Worm (Caenorhabditis elegans) whole organism, late embryonic: ENCODE measurements around the gene sri-45.

ENCODE experiments used
- ama-1 ChIP-seq: fragments of 150-350 bp; optimal IDR thresholded peaks from 2 replicates; lab custom pipeline; 2014
- ceh-48 ChIP-seq: sonication (generic microtip); optimal IDR thresholded peaks from 2 replicates; lab custom pipeline; 2016; ENCODE audit warnings: missing genetic modification characterization, inconsistent platforms, missing compliant biosample characterization
- elt-2 ChIP-seq: sonication (generic microtip); optimal IDR thresholded peaks from 2 replicates; lab custom pipeline; 2016; ENCODE audit warnings: missing genetic modification reagents, missing genetic modification characterization, missing compliant biosample characterization
- fkh-10 ChIP-seq: fragments of 150-350 bp; optimal IDR thresholded peaks from 2 replicates; lab custom pipeline; 2014; ENCODE audit warnings: missing biosample characterization, missing genetic modification reagents, missing genetic modification characterization
- gmeb-2 ChIP-seq: sonication (generic microtip); optimal IDR thresholded peaks from 2 replicates; lab custom pipeline; 2016; ENCODE audit warnings: missing genetic modification characterization, inconsistent platforms, missing compliant biosample characterization
- pha-4 ChIP-seq: fragments of 150-350 bp; optimal IDR thresholded peaks from 2 replicates; lab custom pipeline; 2018; ENCODE audit warnings: missing biosample characterization, missing genetic modification reagents, missing genetic modification characterization
- rnt-1 ChIP-seq: sonication (generic microtip); optimal IDR thresholded peaks from 2 replicates; lab custom pipeline; 2016; ENCODE audit warnings: missing genetic modification characterization, missing compliant biosample characterization
- sox-4 ChIP-seq: sonication (generic microtip); optimal IDR thresholded peaks from 2 replicates; lab custom pipeline; 2017; ENCODE audit warnings: mild to moderate bottlenecking, missing genetic modification characterization, inconsistent platforms, missing compliant biosample characterization
- syd-9 ChIP-seq: sonication (generic microtip); optimal IDR thresholded peaks from 2 replicates; lab custom pipeline; 2016; ENCODE audit warnings: mild to moderate bottlenecking, missing genetic modification characterization, moderate library complexity, missing compliant biosample characterization
- tbx-2 ChIP-seq: sonication (generic microtip); optimal IDR thresholded peaks from 2 replicates; lab custom pipeline; 2016; ENCODE audit warnings: missing genetic modification characterization, missing compliant biosample characterization

- no peak for TF ChIP-seq gmeb-2
- no peak for TF ChIP-seq ceh-48 (tag; lab: Kevin White, UChicago)
- TF ChIP-seq ama-1 (lab: Kevin White, UChicago): no peak
- no peak for TF ChIP-seq fkh-10
- TF ChIP-seq sox-4 (tag; lab: Kevin White, UChicago): no peak
- TF ChIP-seq tbx-2: no peak
- no peak for TF ChIP-seq rnt-1
- no peak for TF ChIP-seq elt-2
- TF ChIP-seq pha-4: no peak
- no peak for TF ChIP-seq syd-9 (tag; lab: Kevin White, UChicago)
Measured at ce11 chrII:671025-671424, 9.4 kb upstream of the sri-45 start, which contains the start of gene sri-46.
